Fruit fly (Drosophila melanogaster): ENCODE data around the gene Dph4.

DNA sequence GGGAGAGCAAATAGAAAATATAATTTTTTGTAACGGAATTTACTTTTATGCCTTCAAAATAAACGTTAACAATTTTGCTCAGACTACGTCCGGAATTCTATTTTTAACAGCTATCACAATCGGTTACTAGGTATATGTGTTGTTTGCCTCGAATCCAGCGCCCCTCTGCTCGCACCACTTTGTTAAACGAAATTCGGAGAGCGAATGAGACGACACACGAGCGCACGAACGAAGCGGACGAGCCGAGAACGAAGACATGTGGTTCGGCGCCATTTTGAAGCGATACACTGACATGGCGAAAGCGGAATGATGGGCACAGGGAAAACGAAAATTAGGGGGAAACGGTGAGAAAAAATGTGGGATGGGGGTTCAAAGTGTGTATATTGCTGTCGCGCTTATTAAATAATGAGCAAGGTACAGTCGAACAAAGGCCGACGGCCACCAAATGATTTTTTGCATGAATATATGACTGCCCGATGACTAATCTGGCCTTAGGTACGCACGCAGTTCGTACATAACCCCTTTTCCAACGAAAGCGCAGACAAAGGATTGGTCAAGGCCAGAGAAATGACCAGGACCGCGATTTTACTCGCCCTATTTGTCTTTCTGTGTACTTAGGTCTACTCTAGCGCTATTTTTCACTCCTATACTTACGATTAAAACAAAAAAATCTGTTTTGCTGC, 23.4 kb downstream of the Dph4 start:
- TF ChIP-seq dmrt93B (GFP tag; optimal IDR thresholded peaks at IDR 0.05) (no peak), br (GFP tag; optimal IDR thresholded peaks at IDR 0.05) (peak; percentile 28), usp (GFP tag; optimal IDR thresholded peaks at IDR 0.05) (no peak), psq (GFP tag; optimal IDR thresholded peaks at IDR 0.05) (peak; percentile 96), CrebA (GFP tag; optimal IDR thresholded peaks at IDR 0.05; ENCODE audit: borderline replicate concordance) (no peak)
